Fruit fly (Drosophila melanogaster): ENCODE measurements around the gene CG5888.

The CG5888 gene

dm6 chr2L:16486001-16486793, 37.9 kb upstream of the CG5888 start (continued):
- TF ChIP-seq CG14014 (GFP tag; IDR thresholded peaks at IDR 0.05): no peak
- peak; percentile 15 for TF ChIP-seq CG17802 (tag; optimal IDR thresholded peaks at IDR 0.05)
- peak; percentile 93 for TF ChIP-seq Med (GFP tag)
- no peak for TF ChIP-seq CG3847 (GFP tag; IDR thresholded peaks at IDR 0.05)
- TF ChIP-seq lmd (GFP tag; IDR thresholded peaks at IDR 0.05): no peak
- peak; percentile 39 for TF ChIP-seq bab2 (GFP tag; optimal IDR thresholded peaks at IDR 0.05)
- peak; percentile 5 for TF ChIP-seq Mad (GFP tag; optimal IDR thresholded peaks at IDR 0.05)
- no peak for TF ChIP-seq CG13894 (tag; optimal IDR thresholded peaks at IDR 0.05)
- no peak for TF ChIP-seq CG8944 (GFP tag; optimal IDR thresholded peaks at IDR 0.05)
- TF ChIP-seq CG6175 (GFP tag; IDR thresholded peaks at IDR 0.05): no peak
- 0 out of 2 replicates have a peak, but pooled peaks have one; percentile 29 for TF ChIP-seq ap (GFP tag; IDR thresholded peaks at IDR 0.05)
- peak; percentile 64; the same call in 2 of the 3 replicates for TF ChIP-seq zfh1 (GFP tag; IDR thresholded peaks at IDR 0.05)
- peak; percentile 31 for TF ChIP-seq tio (GFP tag; optimal IDR thresholded peaks at IDR 0.05)
- peak; percentile 33 for TF ChIP-seq CG4707 (GFP tag; optimal IDR thresholded peaks at IDR 0.05)
- TF ChIP-seq lov (optimal IDR thresholded peaks at IDR 0.05): no peak
- TF ChIP-seq lov (GFP tag; IDR thresholded peaks at IDR 0.05): peak; percentile 63; the same call in 1 of the 3 replicates
- TF ChIP-seq Mrtf (GFP tag; IDR thresholded peaks at IDR 0.05): no peak
- TF ChIP-seq CG9215 (GFP tag; IDR thresholded peaks at IDR 0.05): no peak
- no peak for TF ChIP-seq BEAF-32 (GFP tag; optimal IDR thresholded peaks at IDR 0.05)
- TF ChIP-seq Side (GFP tag; optimal IDR thresholded peaks at IDR 0.05): no peak
- no peak for TF ChIP-seq org-1 (GFP tag; optimal IDR thresholded peaks at IDR 0.05)
- TF ChIP-seq CG4730 (GFP tag; IDR thresholded peaks at IDR 0.05): no peak
- TF ChIP-seq trh (GFP tag; optimal IDR thresholded peaks at IDR 0.05): no peak
- no peak for TF ChIP-seq h (optimal IDR thresholded peaks at IDR 0.05)
- no peak for TF ChIP-seq nerfin-2 (GFP tag; IDR thresholded peaks at IDR 0.05; ENCODE audit: partially characterized antibody)
- no peak for TF ChIP-seq HLH3B (GFP tag; IDR thresholded peaks at IDR 0.05)
- TF ChIP-seq cas (GFP tag; IDR thresholded peaks at IDR 0.05): no peak
- peak; percentile 64 for TF ChIP-seq CG3407 (GFP tag; optimal IDR thresholded peaks at IDR 0.05)
- TF ChIP-seq vnd (GFP tag; IDR thresholded peaks at IDR 0.05; ENCODE audit: partially characterized antibody): no peak
- TF ChIP-seq CG4617 (GFP tag; optimal IDR thresholded peaks at IDR 0.05; ENCODE audit: borderline replicate concordance): peak; percentile 7
- TF ChIP-seq CG6765 (GFP tag; optimal IDR thresholded peaks at IDR 0.05): no peak
- peak; percentile 18 for TF ChIP-seq CG7839 (tag; optimal IDR thresholded peaks at IDR 0.05)
- no peak for TF ChIP-seq nom (GFP tag; optimal IDR thresholded peaks at IDR 0.05)
- TF ChIP-seq CG6683 (GFP tag; optimal IDR thresholded peaks at IDR 0.05): no peak
- TF ChIP-seq br (optimal IDR thresholded peaks at IDR 0.05): no peak
- TF ChIP-seq Nf-YC (tag; optimal IDR thresholded peaks at IDR 0.05): peak; percentile 98
- TF ChIP-seq phol (tag; optimal IDR thresholded peaks at IDR 0.05): no peak
- TF ChIP-seq CG1529 (GFP tag; optimal IDR thresholded peaks at IDR 0.05): no peak
- no peak for TF ChIP-seq D19B (GFP tag; optimal IDR thresholded peaks at IDR 0.05)
- no peak for TF ChIP-seq Doc3 (GFP tag; IDR thresholded peaks at IDR 0.05; ENCODE audit: partially characterized antibody)
- no peak for TF ChIP-seq pita (GFP tag; optimal IDR thresholded peaks at IDR 0.05)
- no peak for TF ChIP-seq Doc2 (GFP tag; IDR thresholded peaks at IDR 0.05)
- peak; percentile 37 for TF ChIP-seq nerfin-1 (tag; optimal IDR thresholded peaks at IDR 0.05)
- TF ChIP-seq dysf (GFP tag; IDR thresholded peaks at IDR 0.05): no peak
- no peak for TF ChIP-seq tin (GFP tag; optimal IDR thresholded peaks at IDR 0.05)
- TF ChIP-seq ro (GFP tag; IDR thresholded peaks at IDR 0.05): no peak
- TF ChIP-seq CG12942 (GFP tag; optimal IDR thresholded peaks at IDR 0.05): peak; percentile 34
- no peak for TF ChIP-seq sd (tag; optimal IDR thresholded peaks at IDR 0.05)
- no peak for TF ChIP-seq CG11696 (GFP tag; IDR thresholded peaks at IDR 0.05)
- TF ChIP-seq gsb-n (tag; optimal IDR thresholded peaks at IDR 0.05): no peak
- no peak for TF ChIP-seq Hr78 (GFP tag; optimal IDR thresholded peaks at IDR 0.05)
